Worm (Caenorhabditis elegans): Measurements from ENCODE around the gene aat-3.

aat-3 gene

ce11 chrX:2577442-2577841 lies 25.4 kb downstream of the aat-3 start, which contains the start of gene ttr-42:
Gene ttr-42, plus strand, starts transcription at chrX:2577742.
- no peak for TF ChIP-seq egl-18 (GFP tag; IDR thresholded peaks at IDR 0.05)

DNA sequence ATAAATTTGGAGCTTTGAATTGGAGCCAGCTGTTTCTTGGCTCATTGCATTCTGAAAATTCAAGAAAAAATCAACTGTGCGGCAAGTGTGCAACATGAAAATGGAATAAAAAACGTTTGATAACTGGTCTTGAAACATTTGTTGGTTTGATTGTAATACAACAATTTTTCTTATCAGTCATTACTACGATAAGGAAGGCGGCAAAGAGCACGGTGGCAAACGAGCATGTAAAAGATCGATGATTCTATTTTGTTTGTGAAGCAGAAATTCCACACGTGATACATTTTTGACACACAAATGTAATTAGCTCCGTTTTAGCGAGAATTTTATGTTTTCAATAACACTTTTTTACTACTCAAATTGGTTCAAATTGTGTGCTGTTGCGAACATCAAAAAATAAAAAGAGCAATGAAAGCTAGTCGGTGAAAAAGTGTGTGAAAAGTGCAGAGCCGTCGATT lies 28.5 kb downstream of the aat-3 start, which contains the start of gene H01M10.1:
H01M10.1 (minus strand) TSS at position 51 of the 458 bp plus-strand sequence.
- TF ChIP-seq F10E7.11 (tag; optimal IDR thresholded peaks at IDR 0.05), result no peak
- peak; percentile 76 for TF ChIP-seq nhr-80 (tag; optimal IDR thresholded peaks at IDR 0.05)

- TF ChIP-seq mel-28 (tag; optimal IDR thresholded peaks at IDR 0.05; ENCODE audit: borderline replicate concordance) (no peak), ama-1 (optimal IDR thresholded peaks at IDR 0.05) (no peak), ama-1 (GFP tag; optimal IDR thresholded peaks at IDR 0.05) (no peak), mes-4 (tag; optimal IDR thresholded peaks at IDR 0.05) (no peak), B0035.1 (tag; optimal IDR thresholded peaks at IDR 0.05) (no peak), ceh-79 (tag; optimal IDR thresholded peaks at IDR 0.05) (no peak), zfh-2 (GFP tag; conservative IDR thresholded peaks at IDR 0.05) (no peak), nhr-27 (tag; optimal IDR thresholded peaks at IDR 0.05) (no peak), ztf-18 (tag; optimal IDR thresholded peaks at IDR 0.05) (no peak), unc-62 (GFP tag; optimal IDR thresholded peaks at IDR 0.05) (no peak), aptf-3 (GFP tag; IDR thresholded peaks at IDR 0.05) (no peak)
These were observed 29.9 kb downstream of the aat-3 start for ce11 chrX:2581828-2582589.

- TF ChIP-seq akir-1 (GFP tag; optimal IDR thresholded peaks at IDR 0.05) (no peak), ztf-25 (GFP tag; IDR thresholded peaks at IDR 0.05) (0 out of 2 replicates have a peak, but pooled peaks have one; percentile 26), egrh-3 (GFP tag; IDR thresholded peaks at IDR 0.05) (peak; percentile 18; the same call in 1 of the 2 replicates), T07F8.4 (tag; optimal IDR thresholded peaks at IDR 0.05) (no peak)
These were observed 31.1 kb downstream of the aat-3 start for ce11 chrX:2583135-2583683.

- TF ChIP-seq bed-1 (GFP tag; IDR thresholded peaks at IDR 0.05) (no peak), somi-1 (GFP tag; optimal IDR thresholded peaks at IDR 0.05) (no peak), ets-4 (GFP tag; optimal IDR thresholded peaks at IDR 0.05) (no peak), sptf-2 (GFP tag; optimal IDR thresholded peaks at IDR 0.05) (no peak), lin-40 (tag; optimal IDR thresholded peaks at IDR 0.05) (no peak), nfya-1 (tag; optimal IDR thresholded peaks at IDR 0.05; ENCODE audit: borderline replicate concordance, insufficient read depth) (no peak), ztf-25 (GFP tag; IDR thresholded peaks at IDR 0.05) (no peak), madf-8 (GFP tag; conservative IDR thresholded peaks at IDR 0.05) (no peak), snpc-4 (GFP tag; optimal IDR thresholded peaks at IDR 0.05) (no peak), snpc-4 (tag; optimal IDR thresholded peaks at IDR 0.05) (no peak), ceh-91 (GFP tag; IDR thresholded peaks at IDR 0.05) (no peak), rpc-1 (optimal IDR thresholded peaks at IDR 0.05) (no peak), rpc-1 (tag; optimal IDR thresholded peaks at IDR 0.05) (no peak), aptf-2 (GFP tag; conservative IDR thresholded peaks at IDR 0.05) (no peak), lsy-27 (tag; optimal IDR thresholded peaks at IDR 0.05; ENCODE audit: borderline replicate concordance, insufficient read depth) (no peak), sea-2 (GFP tag; IDR thresholded peaks at IDR 0.05) (no peak)
These were observed 33.6 kb downstream of the aat-3 start, which contains the start of gene H01M10.2 for ce11 chrX:2585655-2586054. Gene H01M10.2, minus strand, starts transcription at chrX:2585755.
